Fruit fly (Drosophila melanogaster) whole organism, embryonic: ENCODE data around the gene RIOK2.

Experiments used
- Antp ChIP-seq: fragments of 200-800 bp; sonication (Bioruptor generic); optimal IDR thresholded peaks from 3 replicates; lab custom pipeline; 2016; ENCODE audit warnings: missing biosample characterization, missing genetic modification characterization
- CG11398 ChIP-seq: fragments of 200-800 bp; sonication (Bioruptor generic); optimal IDR thresholded peaks from 2 replicates; lab custom pipeline; 2016; ENCODE audit warnings: missing biosample characterization, missing genetic modification characterization
- CG11560 ChIP-seq: fragments of 200-800 bp; sonication (Bioruptor generic); IDR thresholded peaks from 3 replicates; pipeline ENCODE4 v1.3.6; 2022; ENCODE audit warnings: missing biosample characterization, missing genetic modification characterization
- CG12071 ChIP-seq: fragments of 200-800 bp; sonication (Bioruptor generic); optimal IDR thresholded peaks from 3 replicates; lab custom pipeline; 2018; ENCODE audit warnings: missing biosample characterization, mild to moderate bottlenecking, missing genetic modification characterization
- CG14014 ChIP-seq: fragments of 200-800 bp; sonication (Bioruptor generic); IDR thresholded peaks from 2 replicates; pipeline ENCODE4 v1.3.6; 2022; ENCODE audit warnings: missing biosample characterization, missing genetic modification characterization
- CG14710 ChIP-seq: fragments of 200-800 bp; sonication (Bioruptor generic); optimal IDR thresholded peaks from 3 replicates; lab custom pipeline; 2019; ENCODE audit warnings: missing biosample characterization, mild to moderate bottlenecking, missing genetic modification characterization, moderate library complexity
- CG14860 ChIP-seq: fragments of 200-800 bp; sonication (Bioruptor generic); IDR thresholded peaks from 3 replicates; pipeline ENCODE4 v1.3.6; 2022; ENCODE audit warnings: missing biosample characterization, missing genetic modification characterization; ENCODE audit not compliant: partially characterized antibody
- CG1792 ChIP-seq: fragments of 200-800 bp; sonication (Bioruptor generic); optimal IDR thresholded peaks from 2 replicates; lab custom pipeline; 2016; ENCODE audit warnings: missing biosample characterization, missing genetic modification characterization
- CG18619 ChIP-seq: fragments of 200-800 bp; sonication (Bioruptor generic); optimal IDR thresholded peaks from 3 replicates; lab custom pipeline; 2017; ENCODE audit warnings: missing biosample characterization, mild to moderate bottlenecking, missing genetic modification characterization
- CG30020 ChIP-seq: fragments of 200-800 bp; optimal IDR thresholded peaks from 2 replicates; lab custom pipeline; 2019; ENCODE audit warnings: missing biosample characterization, mild to moderate bottlenecking, missing genetic modification characterization, moderate library complexity
- CG30403 ChIP-seq: fragments of 200-800 bp; sonication (Bioruptor generic); optimal IDR thresholded peaks from 3 replicates; lab custom pipeline; 2016; ENCODE audit warnings: missing biosample characterization, missing genetic modification characterization
- CG30431 ChIP-seq: fragments of 200-800 bp; sonication (Bioruptor generic); optimal IDR thresholded peaks from 2 replicates; lab custom pipeline; 2017; ENCODE audit warnings: missing biosample characterization, missing genetic modification characterization
- CG32772 ChIP-seq: fragments of 200-800 bp; sonication (Bioruptor generic); IDR thresholded peaks from 2 replicates; pipeline ENCODE4 v1.3.6; 2022; ENCODE audit warnings: missing biosample characterization, missing genetic modification characterization
- CG34224 ChIP-seq: fragments of 200-800 bp; sonication (Bioruptor generic); IDR thresholded peaks from 3 replicates; pipeline ENCODE4 v1.3.6; 2022; ENCODE audit warnings: missing biosample characterization, missing genetic modification characterization; ENCODE audit not compliant: partially characterized antibody
- CG4328 ChIP-seq: fragments of 200-800 bp; sonication (Bioruptor generic); optimal IDR thresholded peaks from 3 replicates; lab custom pipeline; 2017; ENCODE audit warnings: missing biosample characterization, missing genetic modification reagents, missing genetic modification characterization
- CG4854 ChIP-seq: fragments of 200-800 bp; sonication (Bioruptor generic); optimal IDR thresholded peaks from 2 replicates; lab custom pipeline; 2016; ENCODE audit warnings: missing biosample characterization, missing genetic modification characterization, inconsistent platforms
- CG5953 ChIP-seq: fragments of 200-800 bp; sonication (Bioruptor generic); IDR thresholded peaks from 2 replicates; pipeline ENCODE4 v1.3.6; 2022; ENCODE audit warnings: missing biosample characterization, missing genetic modification characterization
- CG6175 ChIP-seq: fragments of 200-800 bp; sonication (Bioruptor generic); IDR thresholded peaks from 3 replicates; pipeline ENCODE4 v1.3.6; 2022; ENCODE audit warnings: missing biosample characterization, missing genetic modification characterization
- CG7271 ChIP-seq: fragments of 200-800 bp; sonication (Bioruptor generic); optimal IDR thresholded peaks from 2 replicates; lab custom pipeline; 2018; ENCODE audit warnings: missing biosample characterization, mild to moderate bottlenecking, missing genetic modification characterization, moderate library complexity
- CHES-1-like ChIP-seq: fragments of 200-800 bp; sonication (Bioruptor generic); optimal IDR thresholded peaks from 2 replicates; lab custom pipeline; 2016; ENCODE audit warnings: missing biosample characterization, missing genetic modification characterization
- D19A ChIP-seq: fragments of 200-800 bp; optimal IDR thresholded peaks from 3 replicates; lab custom pipeline; 2019; ENCODE audit warnings: missing biosample characterization, mild to moderate bottlenecking, missing genetic modification characterization, moderate library complexity
- Dek ChIP-seq: fragments of 200-800 bp; sonication (Bioruptor generic); optimal IDR thresholded peaks from 3 replicates; lab custom pipeline; 2019; ENCODE audit warnings: missing biosample characterization, mild to moderate bottlenecking, missing genetic modification characterization, moderate library complexity
- Doc2 ChIP-seq: fragments of 200-800 bp; sonication (Bioruptor generic); IDR thresholded peaks from 2 replicates; pipeline ENCODE4 v1.3.6; 2022; ENCODE audit warnings: missing biosample characterization, missing genetic modification characterization
- E2f1 ChIP-seq: fragments of 200-800 bp; sonication (Bioruptor generic); IDR thresholded peaks from 2 replicates; pipeline ENCODE4 v1.3.6; 2022; ENCODE audit warnings: missing biosample characterization, missing genetic modification characterization
- Eip74EF ChIP-seq, 2 experiments: fragments of 200-800 bp in 1 of 2; fragments of >200 bp in 1 of 2; sonication (Bioruptor generic) in 1 of 2; optimal IDR thresholded peaks; 2 replicates each; lab custom pipeline; 2017 to 2019; ENCODE audit warnings: missing biosample characterization in 2 of 2, missing genetic modification characterization in 2 of 2, mild to moderate bottlenecking in 1 of 2, moderate library complexity in 1 of 2
- Fer1 ChIP-seq: fragments of 200-800 bp; sonication (Bioruptor generic); optimal IDR thresholded peaks from 2 replicates; lab custom pipeline; 2017; ENCODE audit warnings: missing biosample characterization, mild to moderate bottlenecking, missing genetic modification characterization
- H2.0 ChIP-seq: fragments of 200-800 bp; sonication (Bioruptor generic); IDR thresholded peaks from 2 replicates; pipeline ENCODE4 v1.3.6; 2022; ENCODE audit warnings: missing biosample characterization, missing genetic modification characterization
- Hr3 ChIP-seq: fragments of 200-800 bp; sonication (Bioruptor generic); optimal IDR thresholded peaks from 3 replicates; lab custom pipeline; 2016; ENCODE audit warnings: missing biosample characterization, missing genetic modification characterization
- MTF-1 ChIP-seq: fragments of 200-800 bp; sonication (Bioruptor generic); optimal IDR thresholded peaks from 2 replicates; lab custom pipeline; 2018; ENCODE audit warnings: missing biosample characterization, mild to moderate bottlenecking, missing genetic modification characterization, borderline replicate concordance
- Neu2 ChIP-seq: fragments of 200-800 bp; sonication (Bioruptor generic); optimal IDR thresholded peaks from 3 replicates; lab custom pipeline; 2016; ENCODE audit warnings: missing biosample characterization, missing genetic modification characterization, borderline replicate concordance
- Nf-YA ChIP-seq: fragments of 200-800 bp; sonication (Bioruptor generic); IDR thresholded peaks from 2 replicates; pipeline ENCODE4 v1.3.6; 2022; ENCODE audit warnings: missing biosample characterization, missing genetic modification characterization
- Nf-YC ChIP-seq: fragments of 200-800 bp; optimal IDR thresholded peaks from 3 replicates; lab custom pipeline; 2019; ENCODE audit warnings: missing biosample characterization, mild to moderate bottlenecking, missing genetic modification characterization, moderate library complexity
- Poxn ChIP-seq: fragments of 200-800 bp; sonication (Bioruptor generic); IDR thresholded peaks from 2 replicates; pipeline ENCODE4 v1.3.6; 2022; ENCODE audit warnings: missing biosample characterization, missing genetic modification characterization
- TFAM ChIP-seq: fragments of 200-800 bp; sonication (Bioruptor generic); optimal IDR thresholded peaks from 2 replicates; lab custom pipeline; 2017; ENCODE audit warnings: missing biosample characterization, missing genetic modification characterization, inconsistent platforms
- Xbp1 ChIP-seq: fragments of 200-800 bp; sonication (Bioruptor generic); optimal IDR thresholded peaks from 3 replicates; lab custom pipeline; 2016; ENCODE audit warnings: missing biosample characterization, mild to moderate bottlenecking, missing genetic modification characterization
- bcd ChIP-seq: fragments of 200-800 bp; sonication (Bioruptor generic); optimal IDR thresholded peaks from 2 replicates; lab custom pipeline; 2017; ENCODE audit warnings: missing biosample characterization, mild to moderate bottlenecking, missing genetic modification characterization
- cg ChIP-seq: fragments of 200-800 bp; sonication (Bioruptor generic); optimal IDR thresholded peaks from 3 replicates; lab custom pipeline; 2019; ENCODE audit warnings: missing biosample characterization, mild to moderate bottlenecking, missing genetic modification characterization, moderate library complexity
- dmrt99B ChIP-seq: fragments of 200-800 bp; sonication (Bioruptor generic); optimal IDR thresholded peaks from 2 replicates; lab custom pipeline; 2018; ENCODE audit warnings: missing biosample characterization, mild to moderate bottlenecking, missing genetic modification characterization, moderate library complexity
- eyg ChIP-seq: fragments of 200-800 bp; sonication (Bioruptor generic); optimal IDR thresholded peaks from 3 replicates; lab custom pipeline; 2016; ENCODE audit warnings: missing biosample characterization, missing genetic modification characterization
- gt ChIP-seq: fragments of 200-800 bp; sonication (Bioruptor generic); IDR thresholded peaks from 2 replicates; pipeline ENCODE4 v1.3.6; 2022; ENCODE audit warnings: missing biosample characterization, missing genetic modification characterization
- ham ChIP-seq: fragments of 200-800 bp; sonication (Bioruptor generic); IDR thresholded peaks from 2 replicates; pipeline ENCODE4 v1.3.6; 2022; ENCODE audit warnings: missing biosample characterization, missing genetic modification characterization
- hth ChIP-seq: fragments of >200 bp; optimal IDR thresholded peaks from 2 replicates; lab custom pipeline; 2017; ENCODE audit warnings: inconsistent platforms
- inv ChIP-seq: fragments of 200-800 bp; sonication (Bioruptor generic); IDR thresholded peaks from 2 replicates; pipeline ENCODE4 v1.3.6; 2022; ENCODE audit warnings: missing biosample characterization, missing genetic modification characterization; ENCODE audit not compliant: partially characterized antibody
- kah ChIP-seq: fragments of 200-800 bp; sonication (Bioruptor generic); optimal IDR thresholded peaks from 2 replicates; lab custom pipeline; 2018; ENCODE audit warnings: missing biosample characterization, mild to moderate bottlenecking, missing genetic modification characterization
- klu ChIP-seq: fragments of 200-800 bp; sonication (Bioruptor generic); IDR thresholded peaks from 2 replicates; pipeline ENCODE4 v1.3.6; 2022; ENCODE audit warnings: missing biosample characterization, missing genetic modification characterization
- mld ChIP-seq: fragments of 200-800 bp; sonication (Bioruptor generic); IDR thresholded peaks from 3 replicates; pipeline ENCODE4 v1.3.6; 2022; ENCODE audit warnings: missing biosample characterization, missing genetic modification characterization; ENCODE audit not compliant: partially characterized antibody
- rib ChIP-seq: fragments of 200-800 bp; sonication (Bioruptor generic); IDR thresholded peaks from 2 replicates; pipeline ENCODE4 v1.3.6; 2022; ENCODE audit warnings: missing biosample characterization, missing genetic modification characterization
- sens-2 ChIP-seq: fragments of 200-800 bp; sonication (Bioruptor generic); IDR thresholded peaks from 2 replicates; pipeline ENCODE4 v1.3.6; 2022; ENCODE audit warnings: missing biosample characterization, missing genetic modification characterization
- sima ChIP-seq: fragments of 200-800 bp; sonication (Bioruptor generic); optimal IDR thresholded peaks from 2 replicates; lab custom pipeline; 2016; ENCODE audit warnings: missing biosample characterization, missing genetic modification characterization
- trem ChIP-seq: fragments of 200-800 bp; optimal IDR thresholded peaks from 3 replicates; lab custom pipeline; 2019; ENCODE audit warnings: missing biosample characterization, mild to moderate bottlenecking, missing genetic modification characterization, moderate library complexity
- tup ChIP-seq: fragments of 200-800 bp; sonication (Bioruptor generic); optimal IDR thresholded peaks from 2 replicates; lab custom pipeline; 2016; ENCODE audit warnings: missing biosample characterization, mild to moderate bottlenecking, missing genetic modification characterization, moderate library complexity
- yki ChIP-seq: fragments of >200 bp; optimal IDR thresholded peaks from 3 replicates; lab custom pipeline; 2018

The RIOK2 gene

dm6 chr3R:25262322-25262761 lies 3.3 kb upstream of the RIOK2 start, which contains the start of the genes Kdsr and CG11858 (continued):
- TF ChIP-seq CG30403 (GFP tag; lab: Kevin White, UChicago) = peak; percentile 82
- peak; percentile 40; the same call in 1 of the 2 replicates for TF ChIP-seq E2f1 (GFP tag; lab: Robert Waterston, UW)
- TF ChIP-seq MTF-1 (GFP tag; lab: Kevin White, UChicago) = no peak
- no peak for TF ChIP-seq Eip74EF (GFP tag; optimal IDR thresholded peaks at IDR 0.05; lab: Kevin White, UChicago)
- peak; percentile 9 for TF ChIP-seq tup
- TF ChIP-seq CG11560 = no peak
- peak; percentile 77 for TF ChIP-seq CG14014 (GFP tag; lab: Robert Waterston, UW)
- TF ChIP-seq CG4328 = no peak
- peak; percentile 38; the same call in 1 of the 2 replicates for TF ChIP-seq klu (GFP tag; lab: Robert Waterston, UW)
- peak; percentile 68 for TF ChIP-seq CG32772 (GFP tag; lab: Robert Waterston, UW)
- no peak for TF ChIP-seq CG11398 (GFP tag; lab: Kevin White, UChicago)
- no peak for TF ChIP-seq gt (GFP tag; lab: Robert Waterston, UW)
- no peak for TF ChIP-seq Neu2 (GFP tag; lab: Kevin White, UChicago)
- no peak for TF ChIP-seq CG30431 (GFP tag; lab: Kevin White, UChicago)
- peak; percentile 68 for TF ChIP-seq CG14710 (tag; lab: Kevin White, UChicago)
- peak; percentile 38 for TF ChIP-seq trem (tag; lab: Kevin White, UChicago)
- peak; percentile 60 for TF ChIP-seq Nf-YC (tag; lab: Kevin White, UChicago)
- TF ChIP-seq Fer1 = peak; percentile 77
- TF ChIP-seq Xbp1 = peak; percentile 75
- no peak for TF ChIP-seq cg (GFP tag; lab: Kevin White, UChicago)
- TF ChIP-seq CG6175 = no peak
- no peak for TF ChIP-seq CG34224 (GFP tag; lab: Robert Waterston, UW)
- no peak for TF ChIP-seq Doc2 (GFP tag; lab: Robert Waterston, UW)
- no peak for TF ChIP-seq CG7271 (tag; lab: Kevin White, UChicago)
- peak; percentile 52 for TF ChIP-seq Dek
- TF ChIP-seq Antp = peak; percentile 28
- TF ChIP-seq CG30020 (tag; lab: Kevin White, UChicago) = peak; percentile 46
- peak; percentile 60; the same call in 1 of the 2 replicates for TF ChIP-seq H2.0 (GFP tag; lab: Robert Waterston, UW)
- no peak for TF ChIP-seq bcd (GFP tag; lab: Kevin White, UChicago)
- no peak for TF ChIP-seq hth
- TF ChIP-seq eyg = no peak
- TF ChIP-seq sima (GFP tag; lab: Kevin White, UChicago) = no peak
- no peak for TF ChIP-seq CG14860 (GFP tag; lab: Robert Waterston, UW)
- no peak for TF ChIP-seq yki (lab: Kevin White, UChicago)
- no peak for TF ChIP-seq mld (GFP tag; lab: Robert Waterston, UW)
- no peak for TF ChIP-seq dmrt99B (tag; lab: Kevin White, UChicago)
- TF ChIP-seq CHES-1-like (GFP tag; lab: Kevin White, UChicago) = peak; percentile 41
- peak; percentile 55 for TF ChIP-seq CG4854 (GFP tag; lab: Kevin White, UChicago)
- TF ChIP-seq Poxn = no peak
- no peak for TF ChIP-seq TFAM (GFP tag; lab: Kevin White, UChicago)
- no peak for TF ChIP-seq CG12071 (GFP tag; lab: Kevin White, UChicago)
- TF ChIP-seq inv (GFP tag; lab: Robert Waterston, UW) = no peak
- no peak for TF ChIP-seq Nf-YA (GFP tag; lab: Robert Waterston, UW)
- TF ChIP-seq ham (GFP tag; lab: Robert Waterston, UW) = no peak
- TF ChIP-seq Hr3 (GFP tag; lab: Kevin White, UChicago) = peak; percentile 63
- peak; percentile 40 for TF ChIP-seq CG1792 (GFP tag; lab: Kevin White, UChicago)
- TF ChIP-seq rib (GFP tag; lab: Robert Waterston, UW) = peak; percentile 38; the same call in 1 of the 2 replicates
- no peak for TF ChIP-seq sens-2 (GFP tag; lab: Robert Waterston, UW)
- peak; percentile 35; the same call in 1 of the 2 replicates for TF ChIP-seq CG5953 (GFP tag; lab: Robert Waterston, UW)
- peak; percentile 1 for TF ChIP-seq kah
- TF ChIP-seq CG18619 (GFP tag; lab: Kevin White, UChicago) = peak; percentile 25
- no peak for TF ChIP-seq D19A (tag; lab: Kevin White, UChicago)
